Worm (Caenorhabditis elegans) whole organism, L1 larva: ENCODE measurements around the gene R07B1.7.
A peak's percentile ranks its signal among the peaks of the same experiment; 100 is the strongest.

Source experiments
- C16A3.4 ChIP-seq: fragments of 150-350 bp; optimal IDR thresholded peaks from 2 replicates; lab custom pipeline; 2014; ENCODE audit warnings: missing biosample characterization, missing genetic modification characterization
- C34B4.2 ChIP-seq: sonication (generic microtip); optimal IDR thresholded peaks from 2 replicates; lab custom pipeline; 2017; ENCODE audit warnings: mild to moderate bottlenecking, missing genetic modification characterization, missing compliant biosample characterization
- F16B12.6 ChIP-seq: fragments of 150-350 bp; optimal IDR thresholded peaks from 2 replicates; lab custom pipeline; 2014; ENCODE audit warnings: missing biosample characterization, missing genetic modification characterization
- aha-1 ChIP-seq: fragments of 150-350 bp; optimal IDR thresholded peaks from 2 replicates; lab custom pipeline; 2014; ENCODE audit warnings: missing biosample characterization, missing genetic modification characterization
- alr-1 ChIP-seq: fragments of 200-800 bp; sonication (Bioruptor generic); optimal IDR thresholded peaks from 2 replicates; lab custom pipeline; 2018; ENCODE audit warnings: borderline replicate concordance, mild to moderate bottlenecking, missing genetic modification characterization, missing compliant biosample characterization
- ceh-8 ChIP-seq: fragments of 200-800 bp; sonication (Bioruptor generic); optimal IDR thresholded peaks from 2 replicates; lab custom pipeline; 2018; ENCODE audit warnings: mild to moderate bottlenecking, missing genetic modification characterization, moderate library complexity, missing compliant biosample characterization
- ceh-90 ChIP-seq: sonication (generic microtip); optimal IDR thresholded peaks from 2 replicates; lab custom pipeline; 2016; ENCODE audit warnings: missing genetic modification characterization, missing compliant biosample characterization
- ces-1 ChIP-seq: fragments of 150-350 bp; optimal IDR thresholded peaks from 2 replicates; lab custom pipeline; 2014; ENCODE audit warnings: missing biosample characterization, missing genetic modification reagents, missing genetic modification characterization
- dpl-1 ChIP-seq, 3 experiments: fragments of 150-350 bp in 2 of 3; sonication (generic microtip) in 1 of 3; optimal IDR thresholded peaks; 2 replicates each; lab custom pipeline; 2014 to 2017; ENCODE audit warnings: missing biosample characterization in 3 of 3, missing genetic modification characterization in 3 of 3, missing genetic modification reagents in 3 of 3
- efl-3 ChIP-seq: fragments of 200-800 bp; sonication (Bioruptor generic); optimal IDR thresholded peaks from 2 replicates; lab custom pipeline; 2018; ENCODE audit warnings: mild to moderate bottlenecking, missing genetic modification characterization, missing compliant biosample characterization
- egl-13 ChIP-seq: sonication (generic microtip); optimal IDR thresholded peaks from 2 replicates; lab custom pipeline; 2016; ENCODE audit warnings: missing genotype, missing genetic modification reagents, missing genetic modification characterization, missing compliant biosample characterization
- egl-27 ChIP-seq, 2 experiments: fragments of 150-350 bp in 1 of 2; sonication (generic microtip); optimal IDR thresholded peaks; 3 replicates each; lab custom pipeline; 2017 to 2018; ENCODE audit warnings: missing biosample characterization in 2 of 2, missing genetic modification characterization in 2 of 2, missing genetic modification reagents in 2 of 2
- elt-2 ChIP-seq: sonication (generic microtip); optimal IDR thresholded peaks from 2 replicates; lab custom pipeline; 2016; ENCODE audit warnings: missing genetic modification characterization, mild to moderate bottlenecking, inconsistent platforms, missing compliant biosample characterization, missing genetic modification reagents
- elt-3 ChIP-seq, 6 experiments: fragments of 150-350 bp in 1 of 6; sonication (generic microtip); optimal IDR thresholded peaks; 2 replicates each; lab custom pipeline; 2017 to 2018; ENCODE audit warnings: missing biosample characterization in 6 of 6, missing genetic modification characterization in 6 of 6, inconsistent platforms in 1 of 6
- ets-5 ChIP-seq: fragments of 200-800 bp; sonication (Bioruptor generic); IDR thresholded peaks from 2 replicates; pipeline ENCODE4 v1.3.6; 2022; ENCODE audit warnings: missing genetic modification characterization, missing compliant biosample characterization
- fkh-10 ChIP-seq: sonication (generic microtip); optimal IDR thresholded peaks from 2 replicates; lab custom pipeline; 2017; ENCODE audit warnings: missing biosample characterization, missing genetic modification reagents, missing genetic modification characterization
- fos-1 ChIP-seq: fragments of 150-350 bp; optimal IDR thresholded peaks from 2 replicates; lab custom pipeline; 2014; ENCODE audit warnings: missing biosample characterization, missing genetic modification characterization
- grh-1 ChIP-seq: fragments of 200-800 bp; sonication (Bioruptor generic); IDR thresholded peaks from 2 replicates; pipeline ENCODE4 v1.3.6; 2022; ENCODE audit warnings: missing genetic modification reagents, missing genetic modification characterization, missing compliant biosample characterization
- hlh-17 ChIP-seq: fragments of 200-800 bp; sonication (Bioruptor generic); optimal IDR thresholded peaks from 2 replicates; lab custom pipeline; 2018; ENCODE audit warnings: missing genetic modification characterization, mild to moderate bottlenecking, missing compliant biosample characterization, moderate library complexity, borderline replicate concordance
- hlh-4 ChIP-seq: sonication (generic microtip); optimal IDR thresholded peaks from 2 replicates; lab custom pipeline; 2016; ENCODE audit warnings: mild to moderate bottlenecking, missing genetic modification characterization, missing compliant biosample characterization
- hpl-2 ChIP-seq: fragments of 150-350 bp; optimal IDR thresholded peaks from 2 replicates; lab custom pipeline; 2014; ENCODE audit warnings: missing biosample characterization, missing genetic modification reagents, missing genetic modification characterization
- irx-1 ChIP-seq: sonication (generic microtip); optimal IDR thresholded peaks from 2 replicates; lab custom pipeline; 2016; ENCODE audit warnings: missing genetic modification characterization, missing compliant biosample characterization
- isw-1 ChIP-seq: fragments of 200-800 bp; sonication (Bioruptor generic); IDR thresholded peaks from 2 replicates; pipeline ENCODE4 v1.3.6; 2022; ENCODE audit warnings: missing genetic modification characterization, missing compliant biosample characterization
- lin-13 ChIP-seq: fragments of 150-350 bp; optimal IDR thresholded peaks from 2 replicates; lab custom pipeline; 2014; ENCODE audit warnings: missing biosample characterization, missing genetic modification reagents, missing genetic modification characterization
- lin-14 ChIP-seq: fragments of 200-800 bp; sonication (Bioruptor generic); optimal IDR thresholded peaks from 2 replicates; lab custom pipeline; 2018; ENCODE audit warnings: mild to moderate bottlenecking, missing genetic modification characterization, moderate library complexity, missing compliant biosample characterization
- lin-35 ChIP-seq, 2 experiments: fragments of 150-350 bp; optimal IDR thresholded peaks; 2 replicates each; lab custom pipeline; 2014; ENCODE audit warnings: missing biosample characterization in 2 of 2, missing genetic modification characterization in 2 of 2, missing genetic modification reagents in 2 of 2
- lin-39 ChIP-seq: fragments of 150-350 bp; optimal IDR thresholded peaks from 2 replicates; lab custom pipeline; 2014; ENCODE audit warnings: missing biosample characterization, missing genetic modification reagents, missing genetic modification characterization
- lsy-2 ChIP-seq, 2 experiments: fragments of 150-350 bp; optimal IDR thresholded peaks; 2 replicates each; lab custom pipeline; 2014; ENCODE audit warnings: missing biosample characterization in 2 of 2, missing genetic modification characterization in 2 of 2
- mef-2 ChIP-seq: fragments of 150-350 bp; optimal IDR thresholded peaks from 2 replicates; lab custom pipeline; 2014; ENCODE audit warnings: missing biosample characterization, missing genetic modification characterization
- nhr-11 ChIP-seq: fragments of 150-350 bp; optimal IDR thresholded peaks from 2 replicates; lab custom pipeline; 2014; ENCODE audit warnings: missing biosample characterization, missing genetic modification characterization
- nhr-19 ChIP-seq: fragments of 200-800 bp; sonication (Bioruptor generic); conservative IDR thresholded peaks from 2 replicates; pipeline ENCODE4 v1.3.6; 2022; ENCODE audit warnings: missing genetic modification characterization, missing compliant biosample characterization
- nhr-237 ChIP-seq: fragments of 150-350 bp; optimal IDR thresholded peaks from 2 replicates; lab custom pipeline; 2014; ENCODE audit warnings: missing biosample characterization, missing genetic modification characterization
- nhr-28 ChIP-seq: fragments of 150-350 bp; optimal IDR thresholded peaks from 2 replicates; lab custom pipeline; 2014; ENCODE audit warnings: missing biosample characterization, missing genetic modification characterization
- nhr-71 ChIP-seq: sonication (generic microtip); optimal IDR thresholded peaks from 2 replicates; lab custom pipeline; 2016; ENCODE audit warnings: mild to moderate bottlenecking, missing genetic modification characterization, moderate library complexity, missing compliant biosample characterization
- nhr-76 ChIP-seq: sonication (generic microtip); optimal IDR thresholded peaks from 2 replicates; lab custom pipeline; 2017; ENCODE audit warnings: missing biosample characterization, missing genetic modification characterization
- nhr-84 ChIP-seq: sonication (generic microtip); optimal IDR thresholded peaks from 2 replicates; lab custom pipeline; 2017; ENCODE audit warnings: missing biosample characterization, missing genetic modification characterization
- nhr-85 ChIP-seq: sonication (generic microtip); peaks from one replicate; lab custom pipeline; 2016; ENCODE audit warnings: missing genetic modification characterization, inconsistent platforms, missing compliant biosample characterization
- nhr-90 ChIP-seq: sonication (generic microtip); optimal IDR thresholded peaks from 2 replicates; lab custom pipeline; 2016; ENCODE audit warnings: mild to moderate bottlenecking, missing genetic modification characterization, missing compliant biosample characterization; ENCODE audit not compliant: poor library complexity
- pag-3 ChIP-seq: sonication (generic microtip); optimal IDR thresholded peaks from 2 replicates; lab custom pipeline; 2017; ENCODE audit warnings: missing genetic modification characterization, mild to moderate bottlenecking, missing compliant biosample characterization, antibody characterized with exemption, borderline replicate concordance; ENCODE audit not compliant: insufficient read depth
- pax-3 ChIP-seq: fragments of 200-800 bp; sonication (Bioruptor generic); optimal IDR thresholded peaks from 2 replicates; lab custom pipeline; 2018; ENCODE audit warnings: mild to moderate bottlenecking, missing genetic modification characterization, moderate library complexity, missing compliant biosample characterization
- pqm-1 ChIP-seq: sonication (generic microtip); optimal IDR thresholded peaks from 3 replicates; lab custom pipeline; 2017; ENCODE audit warnings: missing biosample characterization, missing genetic modification characterization
- rnt-1 ChIP-seq: sonication (generic microtip); optimal IDR thresholded peaks from 2 replicates; lab custom pipeline; 2016; ENCODE audit warnings: mild to moderate bottlenecking, missing genetic modification characterization, moderate library complexity, missing compliant biosample characterization
- skn-1 ChIP-seq: fragments of 150-350 bp; optimal IDR thresholded peaks from 2 replicates; lab custom pipeline; 2014; ENCODE audit warnings: missing biosample characterization, missing genetic modification characterization
- snpc-4 ChIP-seq: fragments of 150-350 bp; optimal IDR thresholded peaks from 2 replicates; lab custom pipeline; 2014; ENCODE audit warnings: missing biosample characterization, missing genetic modification characterization
- sptf-1 ChIP-seq: fragments of 150-350 bp; optimal IDR thresholded peaks from 2 replicates; lab custom pipeline; 2014; ENCODE audit warnings: missing biosample characterization, missing genetic modification characterization
- swsn-7 ChIP-seq: sonication (generic microtip); optimal IDR thresholded peaks from 2 replicates; lab custom pipeline; 2016; ENCODE audit warnings: missing genetic modification characterization, missing compliant biosample characterization
- tlp-1 ChIP-seq: fragments of 150-350 bp; optimal IDR thresholded peaks from 2 replicates; lab custom pipeline; 2014; ENCODE audit warnings: missing biosample characterization, missing genetic modification characterization
- unc-130 ChIP-seq: fragments of 150-350 bp; optimal IDR thresholded peaks from 2 replicates; lab custom pipeline; 2017; ENCODE audit warnings: missing biosample characterization, missing genetic modification characterization, inconsistent platforms
- unc-30 ChIP-seq: sonication (generic microtip); optimal IDR thresholded peaks from 2 replicates; lab custom pipeline; 2017; ENCODE audit warnings: missing biosample characterization, missing genetic modification characterization
- unc-86 ChIP-seq: sonication (generic microtip); optimal IDR thresholded peaks from 2 replicates; lab custom pipeline; 2016; ENCODE audit warnings: missing genetic modification characterization, missing compliant biosample characterization
- zip-4 ChIP-seq: fragments of 200-800 bp; sonication (Bioruptor generic); optimal IDR thresholded peaks from 2 replicates; lab custom pipeline; 2018; ENCODE audit warnings: mild to moderate bottlenecking, missing genetic modification characterization, moderate library complexity, missing compliant biosample characterization
- ztf-4 ChIP-seq: fragments of 150-350 bp; optimal IDR thresholded peaks from 2 replicates; lab custom pipeline; 2014; ENCODE audit warnings: missing biosample characterization, missing genetic modification characterization

Gene R07B1.7

DNA sequence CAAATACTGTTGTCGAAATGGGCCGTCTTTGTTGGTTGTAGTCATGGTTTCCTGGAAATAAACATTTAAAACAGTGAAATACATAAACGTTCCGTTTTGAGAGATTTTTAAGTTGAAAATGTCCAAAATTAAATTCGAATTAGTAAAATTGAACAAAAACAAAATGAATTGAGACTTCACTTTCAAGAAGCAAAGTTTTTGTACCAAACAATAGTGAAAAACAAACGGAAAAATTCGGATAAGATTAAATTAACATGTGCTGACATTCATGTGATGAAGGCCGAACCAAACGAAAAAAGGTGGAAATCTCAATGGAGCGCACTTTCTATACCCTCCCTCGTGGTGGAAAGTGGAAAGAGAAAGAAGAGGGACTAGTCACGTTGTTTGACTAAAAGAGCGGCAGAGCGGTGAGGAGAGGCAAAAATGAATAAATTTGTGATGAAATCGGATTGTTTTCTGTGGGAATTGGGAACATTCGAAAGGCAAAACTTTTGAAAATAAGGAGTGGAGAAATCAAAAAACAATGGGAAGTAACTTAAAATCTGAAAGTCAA is 30.9 kb upstream of the R07B1.7 start, which contains the start of gene ipla-2 (continued):
- TF ChIP-seq lin-14: peak; percentile 94
- no peak for TF ChIP-seq sptf-1 (tag; lab: Kevin White, UChicago)
- peak; percentile 32 for TF ChIP-seq snpc-4 (tag; lab: Kevin White, UChicago)
- no peak for TF ChIP-seq lin-39 (tag; lab: Kevin White, UChicago)
- peak; percentile 15 for TF ChIP-seq egl-13 (tag; lab: Kevin White, UChicago)
- TF ChIP-seq aha-1 (tag; lab: Kevin White, UChicago): no peak
- no peak for TF ChIP-seq elt-3 (tag; optimal IDR thresholded peaks at IDR 0.05; lab: Kevin White, UChicago)
- TF ChIP-seq fos-1 (tag; lab: Kevin White, UChicago): no peak
- peak; percentile 69 for TF ChIP-seq nhr-85 (tag; lab: Kevin White, UChicago)
- no peak for TF ChIP-seq tlp-1 (tag; lab: Kevin White, UChicago)
- TF ChIP-seq dpl-1 (GFP tag; optimal IDR thresholded peaks at IDR 0.05; lab: Kevin White, UChicago): peak; percentile 40 to 59 (median 48)
- TF ChIP-seq nhr-76 (tag; lab: Kevin White, UChicago): no peak
- peak; percentile 87 for TF ChIP-seq skn-1
- no peak for TF ChIP-seq hlh-17
- TF ChIP-seq unc-130 (tag; lab: Kevin White, UChicago): no peak
- TF ChIP-seq swsn-7 (tag; lab: Kevin White, UChicago): peak; percentile 70
- no peak for TF ChIP-seq nhr-237 (tag; lab: Kevin White, UChicago)
- TF ChIP-seq nhr-28 (tag; lab: Kevin White, UChicago): no peak
- TF ChIP-seq ceh-90 (tag; lab: Kevin White, UChicago): no peak
- no peak for TF ChIP-seq nhr-11 (tag; lab: Kevin White, UChicago)
- no peak for TF ChIP-seq ets-5 (GFP tag; lab: Robert Waterston, UW)
- TF ChIP-seq lsy-2 (tag; optimal IDR thresholded peaks at IDR 0.05; lab: Kevin White, UChicago): peak; percentile 59 to 70
- peak; percentile 50 for TF ChIP-seq pag-3 (tag; lab: Kevin White, UChicago)
- TF ChIP-seq egl-27 (tag; optimal IDR thresholded peaks at IDR 0.05; lab: Kevin White, UChicago): no peak
- peak; percentile 82 for TF ChIP-seq nhr-71
- peak; percentile 23 for TF ChIP-seq isw-1 (GFP tag; lab: Robert Waterston, UW)
- TF ChIP-seq irx-1: peak; percentile 31
- peak; percentile 46 for TF ChIP-seq fkh-10 (GFP tag; lab: Kevin White, UChicago)
- TF ChIP-seq lin-13 (GFP tag; lab: Kevin White, UChicago): peak; percentile 67
- no peak for TF ChIP-seq ces-1 (GFP tag; lab: Kevin White, UChicago)
- TF ChIP-seq hpl-2 (GFP tag; lab: Kevin White, UChicago): peak; percentile 68
- TF ChIP-seq C34B4.2 (tag; lab: Kevin White, UChicago): no peak
- TF ChIP-seq nhr-90 (tag; lab: Kevin White, UChicago): peak; percentile 28
- TF ChIP-seq unc-30 (tag; lab: Kevin White, UChicago): no peak
- peak; percentile 26 to 75 for TF ChIP-seq lin-35 (GFP tag; optimal IDR thresholded peaks at IDR 0.05; lab: Kevin White, UChicago)
- TF ChIP-seq alr-1 (tag; lab: Kevin White, UChicago): no peak
- TF ChIP-seq ceh-8: peak; percentile 32
- no peak for TF ChIP-seq pqm-1 (tag; lab: Kevin White, UChicago)
- TF ChIP-seq zip-4 (GFP tag; lab: Kevin White, UChicago): no peak
- no peak for TF ChIP-seq unc-86 (tag; lab: Kevin White, UChicago)
- TF ChIP-seq hlh-4 (tag; lab: Kevin White, UChicago): no peak
- no peak for TF ChIP-seq grh-1 (GFP tag; lab: Robert Waterston, UW)
- peak; percentile 9 for TF ChIP-seq mef-2 (tag; lab: Kevin White, UChicago)
- peak; percentile 65 for TF ChIP-seq C16A3.4 (tag; lab: Kevin White, UChicago)
- peak; percentile 39; the same call in 1 of the 2 replicates for TF ChIP-seq nhr-19 (GFP tag; lab: Robert Waterston, UW)
- peak; percentile 10 for TF ChIP-seq ztf-4 (tag; lab: Kevin White, UChicago)
- TF ChIP-seq elt-2: no peak
- TF ChIP-seq pax-3: peak; percentile 17
- peak; percentile 20 for TF ChIP-seq F16B12.6 (tag; lab: Kevin White, UChicago)
- no peak for TF ChIP-seq nhr-84 (tag; lab: Kevin White, UChicago)
- peak; percentile 55 for TF ChIP-seq rnt-1 (tag; lab: Kevin White, UChicago)
- no peak for TF ChIP-seq efl-3
